Fruit fly (Drosophila melanogaster) S2 (cell line): ENCODE data around the gene bcn92.

Experiments used
- CG8478 ChIP-seq: fragments of >200 bp; optimal IDR thresholded peaks from 2 replicates; lab custom pipeline; 2018
- CTCF ChIP-seq, 2 experiments: fragments of >200 bp; optimal IDR thresholded peaks; 2 replicates each; lab custom pipeline; 2018

dm6 chrX:2104365-2104764 is 45.1 kb downstream of the bcn92 start:
- no peak for TF ChIP-seq CTCF (optimal IDR thresholded peaks at IDR 0.05; lab: Kevin White, UChicago)
- TF ChIP-seq CG8478 (lab: Kevin White, UChicago), result no peak
